Fruit fly (Drosophila melanogaster) whole organism: Measurements from ENCODE around the gene Sgs5bis.

Source experiments
- CG8478 ChIP-seq: fragments of >200 bp; optimal IDR thresholded peaks from 2 replicates; lab custom pipeline; 2018; ENCODE audit warnings: inconsistent platforms
- Dll ChIP-seq: fragments of >200 bp; optimal IDR thresholded peaks from 2 replicates; lab custom pipeline; 2017
- EcR ChIP-seq, 2 experiments: fragments of >200 bp; optimal IDR thresholded peaks; 2 replicates each; lab custom pipeline; 2017; ENCODE audit warnings: missing biosample characterization in 2 of 2, missing genetic modification characterization in 2 of 2, missing genetic modification reagents in 2 of 2
- pan ChIP-seq: fragments of >200 bp; optimal IDR thresholded peaks from 2 replicates; lab custom pipeline; 2017
- psq ChIP-seq: fragments of >200 bp; optimal IDR thresholded peaks from 2 replicates; lab custom pipeline; 2017
- usp ChIP-seq: fragments of >200 bp; optimal IDR thresholded peaks from 2 replicates; lab custom pipeline; 2017; ENCODE audit warnings: missing biosample characterization, missing genetic modification characterization, mixed read lengths

Sgs5bis gene

DNA sequence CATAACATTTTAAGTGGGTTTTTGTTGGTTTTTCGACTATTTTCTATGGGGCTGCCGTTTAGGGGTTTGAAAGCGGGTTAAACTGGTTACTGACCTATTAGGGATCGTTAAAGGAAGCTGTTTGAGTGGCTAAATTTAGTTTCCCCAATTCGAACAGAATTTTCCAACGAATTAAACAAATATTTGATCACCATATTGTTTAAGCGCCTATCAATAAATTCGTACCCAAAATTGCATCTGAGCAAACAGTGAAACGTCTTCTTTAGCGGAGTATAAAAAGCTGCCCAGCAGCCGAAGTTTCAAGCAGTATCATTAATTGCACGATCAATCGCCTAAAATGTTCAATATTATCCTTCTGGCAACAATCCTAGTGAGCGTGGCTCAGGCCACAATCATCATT, at the start of gene Sgs5bis:
TSS of gene Sgs5bis (plus strand) at position 301 of the 400 bp plus-strand sequence.
- no peak for TF ChIP-seq EcR (GFP tag; optimal IDR thresholded peaks at IDR 0.05; lab: Kevin White, UChicago)

DNA sequence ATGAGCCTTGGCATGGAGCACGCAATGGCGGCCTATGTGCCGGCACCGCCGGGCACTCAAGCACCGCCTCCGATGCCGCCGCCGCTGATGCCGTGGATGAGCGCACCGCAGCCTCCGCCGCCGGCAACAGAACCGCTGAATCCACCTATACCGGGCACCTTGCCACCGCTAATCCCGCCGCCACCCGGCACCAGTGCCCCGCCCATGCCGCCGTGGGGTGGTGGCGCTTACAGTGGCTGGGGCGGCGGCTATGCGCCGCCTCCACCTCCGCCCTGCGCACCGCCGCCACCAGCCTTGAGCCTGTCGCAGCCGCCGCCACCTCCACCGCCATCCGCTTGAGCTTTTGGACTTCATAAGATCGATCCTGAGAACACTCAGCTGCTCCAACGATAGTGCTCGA, 49.6 kb upstream of the Sgs5bis start:
- TF ChIP-seq CG8478 (lab: Kevin White, UChicago): no peak

DNA sequence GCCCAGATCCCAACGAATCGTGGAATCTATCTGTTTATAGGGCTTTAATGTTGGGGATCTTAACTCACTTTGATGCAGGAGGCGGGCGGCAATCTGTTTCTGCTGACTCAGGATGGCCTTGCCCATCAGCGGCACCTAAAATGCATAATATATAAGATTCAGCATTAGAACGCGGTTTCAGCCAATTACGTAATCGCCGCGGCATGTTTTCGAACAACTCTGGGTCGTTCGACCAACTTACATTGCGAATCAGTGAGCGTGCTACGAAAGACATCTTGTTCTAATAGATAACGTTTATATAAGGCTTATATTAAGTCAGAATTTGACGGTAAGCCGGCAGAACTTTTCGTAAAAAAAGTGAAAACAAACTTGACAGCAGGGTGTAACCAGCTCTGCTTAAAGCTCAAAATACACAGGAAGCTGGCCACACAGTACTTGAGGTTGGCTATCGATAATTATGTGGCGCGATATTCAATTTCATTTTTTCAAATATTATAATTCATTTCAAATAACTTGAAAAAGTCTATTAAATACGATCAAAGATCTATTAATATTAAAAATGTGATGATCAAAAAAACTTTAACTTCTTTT, 48.0 kb upstream of the Sgs5bis start, which contains the start of gene Prx3:
TSS of gene Prx3 (minus strand) at position 417 of the 591 bp plus-strand sequence.
- TF ChIP-seq EcR (GFP tag; optimal IDR thresholded peaks at IDR 0.05; lab: Kevin White, UChicago) (no peak), psq (no peak), pan (lab: Kevin White, UChicago) (no peak), Dll (no peak)

DNA sequence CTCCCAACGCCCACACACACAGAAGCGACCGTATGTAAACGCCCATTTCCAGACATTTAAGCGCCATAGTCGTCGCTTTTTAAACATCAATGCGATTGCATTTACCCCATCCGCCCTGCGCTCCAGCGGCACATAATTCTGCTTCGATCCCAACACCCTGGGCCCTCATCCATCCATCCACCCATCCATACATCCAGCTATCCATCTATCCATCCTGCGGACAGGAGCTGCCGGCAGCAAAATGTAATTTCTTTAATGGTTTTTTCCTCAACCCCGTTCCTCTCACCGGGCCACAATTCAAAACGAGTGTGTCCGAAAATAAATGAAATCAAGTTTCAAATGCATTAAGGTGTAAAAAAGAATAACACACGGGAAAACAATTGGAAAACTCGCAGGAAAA, 44.2 kb upstream of the Sgs5bis start:
- TF ChIP-seq Dll (no peak), EcR (GFP tag; optimal IDR thresholded peaks at IDR 0.05; lab: Kevin White, UChicago) (no peak), psq (no peak), CG8478 (lab: Kevin White, UChicago) (no peak), pan (lab: Kevin White, UChicago) (no peak), usp (GFP tag; lab: Kevin White, UChicago) (no peak)

- TF ChIP-seq psq (no peak), pan (lab: Kevin White, UChicago) (no peak), EcR (GFP tag; optimal IDR thresholded peaks at IDR 0.05; lab: Kevin White, UChicago) (no peak), usp (GFP tag; lab: Kevin White, UChicago) (no peak), Dll (no peak), CG8478 (lab: Kevin White, UChicago) (no peak)
Observed at dm6 chr3R:17550827-17551468, 43.2 kb upstream of the Sgs5bis start.

DNA sequence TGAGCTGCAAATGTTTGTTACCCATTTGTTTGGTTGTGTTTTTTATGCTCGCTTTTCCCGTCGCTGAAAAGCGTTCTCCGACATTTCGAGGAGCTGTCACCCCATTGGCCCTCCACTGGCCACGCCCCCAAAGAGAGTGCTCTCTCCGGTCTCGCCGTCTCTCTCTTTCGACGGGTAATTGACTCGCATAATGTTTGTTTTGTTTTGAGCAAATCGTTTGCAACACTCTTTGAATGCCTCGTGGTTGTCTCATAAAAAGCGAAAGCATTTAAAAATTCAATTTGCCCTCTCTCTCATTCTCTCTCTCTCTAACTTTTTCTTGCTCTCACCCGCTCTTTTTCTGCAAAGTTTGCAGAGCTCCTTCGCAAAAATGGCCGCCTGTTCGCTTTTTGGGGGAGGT, 36.7 kb upstream of the Sgs5bis start:
- TF ChIP-seq psq (no peak), Dll (peak; percentile 43)

DNA sequence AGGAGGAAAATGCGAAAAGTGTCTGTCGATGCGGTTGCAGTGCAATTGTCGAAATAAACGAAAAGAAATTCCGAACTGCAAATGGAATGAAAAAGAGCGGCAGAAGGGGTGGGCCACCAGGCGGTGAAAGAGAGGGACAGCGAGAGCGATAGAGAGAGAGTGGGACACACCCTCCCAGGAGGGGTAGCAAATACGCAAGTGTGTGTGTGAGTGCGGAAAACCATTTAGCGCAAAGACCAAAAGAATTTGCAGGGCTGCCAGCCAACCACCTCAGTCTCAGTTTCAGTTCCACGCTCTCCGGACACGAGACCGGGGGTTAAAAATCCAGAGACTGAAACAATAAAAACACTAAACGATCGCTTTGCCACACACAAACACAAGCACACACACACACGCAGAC, 35.6 kb upstream of the Sgs5bis start, which contains the start of gene Hmx:
TSS of gene Hmx (plus strand) at position 301 of the 400 bp plus-strand sequence.
- TF ChIP-seq pan (lab: Kevin White, UChicago) (no peak), usp (GFP tag; lab: Kevin White, UChicago) (no peak), EcR (GFP tag; optimal IDR thresholded peaks at IDR 0.05; lab: Kevin White, UChicago) (no peak), CG8478 (lab: Kevin White, UChicago) (no peak), psq (no peak), Dll (no peak)

DNA sequence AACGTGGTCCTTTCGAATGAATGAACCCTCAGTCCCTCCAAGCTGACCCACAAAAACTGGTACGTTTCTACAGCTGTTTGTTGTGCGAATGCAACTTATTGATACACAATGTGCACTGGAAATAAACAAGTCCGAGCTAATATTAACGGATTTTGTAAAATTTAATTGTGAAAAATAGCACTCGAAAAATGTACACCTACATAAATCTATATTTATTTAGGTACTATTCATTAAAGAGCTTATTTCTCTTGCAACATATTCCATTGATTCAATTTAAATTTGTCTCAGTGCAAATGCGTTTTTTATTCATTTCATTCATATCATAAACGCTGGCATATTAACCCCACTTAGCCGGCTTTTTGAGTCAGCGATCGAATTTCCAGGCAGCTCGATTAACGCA, 33.0 kb upstream of the Sgs5bis start:
- no peak for TF ChIP-seq psq
- no peak for TF ChIP-seq usp (GFP tag; lab: Kevin White, UChicago)
- no peak for TF ChIP-seq Dll
- TF ChIP-seq pan (lab: Kevin White, UChicago): no peak
- TF ChIP-seq EcR (GFP tag; optimal IDR thresholded peaks at IDR 0.05; lab: Kevin White, UChicago): no peak
- TF ChIP-seq CG8478 (lab: Kevin White, UChicago): no peak

DNA sequence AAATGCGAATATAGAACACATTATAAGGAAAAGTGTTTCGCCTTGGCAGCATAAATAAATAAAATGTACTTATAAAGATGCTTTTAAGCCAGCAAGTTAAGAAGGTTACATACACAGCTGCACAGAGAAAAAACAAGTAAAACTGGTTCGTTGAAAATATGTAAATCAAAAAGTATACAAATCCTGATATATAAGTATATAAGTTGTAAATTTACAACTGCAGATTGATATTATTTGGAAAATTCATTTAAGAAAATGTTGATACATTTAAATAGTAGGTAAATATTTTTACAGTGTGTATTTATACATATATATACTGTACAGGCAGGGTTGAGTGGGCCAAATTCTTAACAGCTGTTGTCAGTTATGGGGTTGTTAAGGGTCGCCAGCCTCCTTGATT, 29.3 kb upstream of the Sgs5bis start:
- TF ChIP-seq usp (GFP tag; lab: Kevin White, UChicago): no peak
- no peak for TF ChIP-seq Dll

DNA sequence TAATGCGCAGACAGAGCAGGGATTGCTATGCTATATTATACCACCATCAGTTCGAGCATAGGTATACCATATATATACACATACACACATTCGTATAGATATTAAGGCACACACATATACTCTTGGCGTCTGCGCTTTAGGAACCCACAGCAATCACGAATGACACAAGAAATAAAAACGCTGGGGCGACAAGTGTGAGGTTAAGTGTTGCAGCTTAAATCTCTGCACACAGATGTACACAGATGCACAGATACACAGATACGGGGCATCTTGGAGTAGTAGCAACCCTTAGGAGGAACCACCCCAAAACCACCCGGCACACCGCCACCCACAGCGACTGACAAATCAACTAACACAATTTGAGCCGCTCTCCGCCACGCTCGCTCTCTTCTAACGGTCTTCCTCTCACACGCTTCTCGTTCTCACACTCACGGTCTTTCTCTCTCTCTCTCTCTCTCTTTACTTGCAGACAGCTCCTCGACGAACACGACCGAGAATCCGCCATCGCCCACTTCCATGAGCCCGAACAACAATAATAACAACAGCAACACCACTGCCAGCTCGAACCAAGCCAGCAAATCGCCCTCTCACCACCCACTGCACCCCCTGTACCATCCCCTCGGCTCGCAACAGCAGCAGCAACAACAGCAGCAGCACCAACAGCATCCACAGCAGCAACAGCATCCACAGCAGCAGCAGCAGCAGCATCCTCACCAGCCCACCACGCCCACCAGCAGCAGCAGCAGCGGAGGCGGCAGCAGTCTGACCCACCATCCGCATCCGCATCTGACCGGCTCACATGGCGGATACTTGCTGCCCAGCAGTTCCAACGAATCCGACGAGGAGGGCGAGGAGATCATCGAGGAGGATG, 27.3 kb upstream of the Sgs5bis start:
- TF ChIP-seq pan (lab: Kevin White, UChicago): no peak
- TF ChIP-seq CG8478 (lab: Kevin White, UChicago): no peak
- no peak for TF ChIP-seq usp (GFP tag; lab: Kevin White, UChicago)
- no peak for TF ChIP-seq EcR (GFP tag; optimal IDR thresholded peaks at IDR 0.05; lab: Kevin White, UChicago)
- no peak for TF ChIP-seq psq
- TF ChIP-seq Dll: no peak

- TF ChIP-seq Dll (no peak), pan (lab: Kevin White, UChicago) (no peak), CG8478 (lab: Kevin White, UChicago) (no peak), usp (GFP tag; lab: Kevin White, UChicago) (no peak), EcR (GFP tag; optimal IDR thresholded peaks at IDR 0.05; lab: Kevin White, UChicago) (no peak), psq (no peak)
Observed at dm6 chr3R:17583658-17584460, 10.3 kb upstream of the Sgs5bis start.

dm6 chr3R:17588805-17589204, 5.4 kb upstream of the Sgs5bis start:
- no peak for TF ChIP-seq pan (lab: Kevin White, UChicago)
- TF ChIP-seq EcR (GFP tag; optimal IDR thresholded peaks at IDR 0.05; lab: Kevin White, UChicago): no peak
- TF ChIP-seq psq: no peak
- no peak for TF ChIP-seq Dll
- no peak for TF ChIP-seq CG8478 (lab: Kevin White, UChicago)
- TF ChIP-seq usp (GFP tag; lab: Kevin White, UChicago): no peak
